Fruit fly (Drosophila melanogaster) whole organism, embryonic: ENCODE results near the gene CG10581.
A peak's percentile ranks its signal among the peaks of the same experiment; 100 is the strongest.

Source experiments
- Abd-B ChIP-seq: fragments of 200-800 bp; sonication (Bioruptor generic); optimal IDR thresholded peaks from 2 replicates; lab custom pipeline; 2018; ENCODE audit warnings: missing biosample characterization, mild to moderate bottlenecking, missing genetic modification characterization, moderate library complexity
- Atf3 ChIP-seq: fragments of 200-800 bp; sonication (Bioruptor generic); optimal IDR thresholded peaks from 3 replicates; lab custom pipeline; 2016; ENCODE audit warnings: missing biosample characterization, missing genetic modification characterization
- B-H1 ChIP-seq: fragments of 200-800 bp; sonication (Bioruptor generic); IDR thresholded peaks from 3 replicates; pipeline ENCODE4 v1.3.6; 2022; ENCODE audit warnings: missing biosample characterization, missing genetic modification characterization
- Bgb ChIP-seq: fragments of 200-800 bp; sonication (Bioruptor generic); IDR thresholded peaks from 2 replicates; pipeline ENCODE4 v1.3.6; 2022; ENCODE audit warnings: missing biosample characterization, missing genetic modification characterization; ENCODE audit not compliant: partially characterized antibody
- CG10274 ChIP-seq: fragments of 200-800 bp; sonication (Bioruptor generic); optimal IDR thresholded peaks from 3 replicates; lab custom pipeline; 2017; ENCODE audit warnings: missing biosample characterization, mild to moderate bottlenecking, missing genetic modification characterization
- CG10462 ChIP-seq: fragments of 200-800 bp; sonication (Bioruptor generic); optimal IDR thresholded peaks from 2 replicates; lab custom pipeline; 2016; ENCODE audit warnings: missing biosample characterization, missing genetic modification characterization
- CG10543 ChIP-seq: fragments of 200-800 bp; sonication (Bioruptor generic); optimal IDR thresholded peaks from 3 replicates; lab custom pipeline; 2017; ENCODE audit warnings: missing biosample characterization, mild to moderate bottlenecking, missing genetic modification characterization, moderate library complexity
- CG11085 ChIP-seq: fragments of 200-800 bp; sonication (Bioruptor generic); IDR thresholded peaks from 2 replicates; pipeline ENCODE4 v1.3.6; 2022; ENCODE audit warnings: missing biosample characterization, missing genetic modification characterization
- CG11398 ChIP-seq: fragments of 200-800 bp; sonication (Bioruptor generic); optimal IDR thresholded peaks from 2 replicates; lab custom pipeline; 2016; ENCODE audit warnings: missing biosample characterization, missing genetic modification characterization
- CG12155 ChIP-seq: fragments of 200-800 bp; sonication (Bioruptor generic); optimal IDR thresholded peaks from 3 replicates; lab custom pipeline; 2016; ENCODE audit warnings: missing biosample characterization, missing genetic modification characterization
- CG15479 ChIP-seq: fragments of 200-800 bp; sonication (Bioruptor generic); optimal IDR thresholded peaks from 3 replicates; lab custom pipeline; 2019; ENCODE audit warnings: missing biosample characterization, mild to moderate bottlenecking, missing genetic modification characterization, moderate library complexity
- CG17612 ChIP-seq: fragments of 200-800 bp; sonication (Bioruptor generic); IDR thresholded peaks from 2 replicates; pipeline ENCODE4 v1.3.6; 2022; ENCODE audit warnings: missing biosample characterization, missing genetic modification characterization
- CG18476 ChIP-seq: fragments of 200-800 bp; sonication (Bioruptor generic); optimal IDR thresholded peaks from 2 replicates; lab custom pipeline; 2016; ENCODE audit warnings: missing biosample characterization, mild to moderate bottlenecking, missing genetic modification characterization
- CG2712 ChIP-seq: fragments of 200-800 bp; optimal IDR thresholded peaks from 3 replicates; lab custom pipeline; 2019; ENCODE audit warnings: missing biosample characterization, mild to moderate bottlenecking, missing genetic modification characterization, moderate library complexity
- CG2889 ChIP-seq: fragments of 200-800 bp; sonication (Bioruptor generic); IDR thresholded peaks from 3 replicates; pipeline ENCODE4 v1.3.6; 2022; ENCODE audit warnings: missing biosample characterization, missing genetic modification characterization
- CG30431 ChIP-seq: fragments of 200-800 bp; sonication (Bioruptor generic); optimal IDR thresholded peaks from 2 replicates; lab custom pipeline; 2017; ENCODE audit warnings: missing biosample characterization, missing genetic modification characterization
- CG3163 ChIP-seq: fragments of 200-800 bp; sonication (Bioruptor generic); optimal IDR thresholded peaks from 3 replicates; lab custom pipeline; 2016; ENCODE audit warnings: missing biosample characterization, missing genetic modification characterization
- CG3838 ChIP-seq: fragments of 200-800 bp; sonication (Bioruptor generic); optimal IDR thresholded peaks from 3 replicates; lab custom pipeline; 2016; ENCODE audit warnings: missing biosample characterization, missing genetic modification characterization
- CG3847 ChIP-seq: fragments of 200-800 bp; sonication (Bioruptor generic); IDR thresholded peaks from 2 replicates; pipeline ENCODE4 v1.3.6; 2022; ENCODE audit warnings: missing biosample characterization, missing genetic modification characterization
- CG4360 ChIP-seq: fragments of 200-800 bp; sonication (Bioruptor generic); IDR thresholded peaks from 2 replicates; pipeline ENCODE4 v1.3.6; 2022; ENCODE audit warnings: missing biosample characterization, missing genetic modification characterization
- CG7928 ChIP-seq: fragments of 200-800 bp; sonication (Bioruptor generic); optimal IDR thresholded peaks from 2 replicates; lab custom pipeline; 2017; ENCODE audit warnings: missing biosample characterization, mild to moderate bottlenecking, missing genetic modification characterization
- Chrac-16 ChIP-seq: fragments of 200-800 bp; sonication (Bioruptor generic); optimal IDR thresholded peaks from 3 replicates; lab custom pipeline; 2016; ENCODE audit warnings: missing biosample characterization, missing genetic modification characterization
- Dp ChIP-seq: fragments of 200-800 bp; sonication (Bioruptor generic); optimal IDR thresholded peaks from 2 replicates; lab custom pipeline; 2018; ENCODE audit warnings: missing biosample characterization, mild to moderate bottlenecking, missing genetic modification characterization, moderate library complexity
- Fer2 ChIP-seq: fragments of 200-800 bp; sonication (Bioruptor generic); optimal IDR thresholded peaks from 2 replicates; lab custom pipeline; 2018; ENCODE audit warnings: missing biosample characterization, mild to moderate bottlenecking, missing genetic modification characterization, moderate library complexity
- Gug ChIP-seq: fragments of 200-800 bp; sonication (Bioruptor generic); IDR thresholded peaks from 4 replicates; pipeline ENCODE4 v1.3.6; 2022; ENCODE audit warnings: missing biosample characterization, missing genetic modification characterization
- HLH3B ChIP-seq: fragments of 200-800 bp; sonication (Bioruptor generic); IDR thresholded peaks from 2 replicates; pipeline ENCODE4 v1.3.6; 2022; ENCODE audit warnings: missing biosample characterization, missing genetic modification characterization
- Mrtf ChIP-seq: fragments of 200-800 bp; sonication (Bioruptor generic); IDR thresholded peaks from 3 replicates; pipeline ENCODE4 v1.3.6; 2022; ENCODE audit warnings: missing biosample characterization, missing genetic modification characterization
- NC2β ChIP-seq: fragments of 200-800 bp; sonication (Bioruptor generic); optimal IDR thresholded peaks from 2 replicates; lab custom pipeline; 2016; ENCODE audit warnings: missing biosample characterization, missing genetic modification characterization
- Nf-YA ChIP-seq: fragments of 200-800 bp; sonication (Bioruptor generic); IDR thresholded peaks from 2 replicates; pipeline ENCODE4 v1.3.6; 2022; ENCODE audit warnings: missing biosample characterization, missing genetic modification characterization
- az2 ChIP-seq: fragments of 200-800 bp; sonication (Bioruptor generic); optimal IDR thresholded peaks from 3 replicates; lab custom pipeline; 2016; ENCODE audit warnings: missing biosample characterization, missing genetic modification characterization
- bsh ChIP-seq, 2 experiments: fragments of 200-800 bp; sonication (Bioruptor generic); optimal IDR thresholded peaks; 2 replicates each; lab custom pipeline; 2017 to 2018; ENCODE audit warnings: mild to moderate bottlenecking in 2 of 2, missing biosample characterization in 2 of 2, missing genetic modification characterization in 2 of 2, moderate library complexity in 1 of 2
- btn ChIP-seq: fragments of 200-800 bp; sonication (Bioruptor generic); optimal IDR thresholded peaks from 2 replicates; lab custom pipeline; 2016; ENCODE audit warnings: missing biosample characterization, missing genetic modification characterization
- chif ChIP-seq, 2 experiments: fragments of 200-800 bp; sonication (Bioruptor generic); optimal IDR thresholded peaks; 3 replicates each; lab custom pipeline; 2016; ENCODE audit warnings: missing biosample characterization in 2 of 2, missing genetic modification characterization in 2 of 2
- corto ChIP-seq: fragments of 200-800 bp; sonication (Bioruptor generic); optimal IDR thresholded peaks from 2 replicates; lab custom pipeline; 2016; ENCODE audit warnings: missing biosample characterization, mild to moderate bottlenecking, missing genetic modification characterization, moderate library complexity
- crol ChIP-seq: fragments of 200-800 bp; sonication (Bioruptor generic); IDR thresholded peaks from 2 replicates; pipeline ENCODE4 v1.3.6; 2022; ENCODE audit warnings: missing biosample characterization, missing genetic modification characterization
- disco-r ChIP-seq: fragments of 200-800 bp; sonication (Bioruptor generic); optimal IDR thresholded peaks from 2 replicates; lab custom pipeline; 2016; ENCODE audit warnings: missing biosample characterization, missing genetic modification characterization
- gce ChIP-seq: fragments of 200-800 bp; sonication (Bioruptor generic); IDR thresholded peaks from 3 replicates; pipeline ENCODE4 v1.3.6; 2022; ENCODE audit warnings: missing biosample characterization, missing genetic modification characterization
- grn ChIP-seq: fragments of 200-800 bp; sonication (Bioruptor generic); optimal IDR thresholded peaks from 3 replicates; lab custom pipeline; 2017; ENCODE audit warnings: missing biosample characterization, missing genetic modification characterization
- kni ChIP-seq: fragments of 200-800 bp; sonication (Bioruptor generic); optimal IDR thresholded peaks from 3 replicates; lab custom pipeline; 2017; ENCODE audit warnings: mild to moderate bottlenecking, missing biosample characterization, missing genetic modification reagents, missing genetic modification characterization
- lov ChIP-seq, 2 experiments: fragments of 200-800 bp in 1 of 2; fragments of >200 bp in 1 of 2; sonication (Bioruptor generic) in 1 of 2; IDR thresholded peaks in 1 of 2; optimal IDR thresholded peaks in 1 of 2; 2 replicates in 1 of 2; 3 replicates in 1 of 2; pipeline versions ENCODE4 v1.3.6 to Lab custom; 2017 to 2022; ENCODE audit warnings: missing biosample characterization in 1 of 2, missing genetic modification characterization in 1 of 2
- prd ChIP-seq, 3 experiments: fragments of >200 bp in 2 of 3; fragments of 200-800 bp in 1 of 3; sonication (Bioruptor generic) in 1 of 3; optimal IDR thresholded peaks in 2 of 3; IDR thresholded peaks in 1 of 3; 2 replicates in 2 of 3; 3 replicates in 1 of 3; pipeline versions ENCODE4 v1.3.6 to Lab custom; 2017 to 2022; ENCODE audit warnings: missing biosample characterization in 1 of 3, missing genetic modification characterization in 1 of 3
- pros ChIP-seq: fragments of 200-800 bp; sonication (Bioruptor generic); optimal IDR thresholded peaks from 3 replicates; lab custom pipeline; 2019; ENCODE audit warnings: missing biosample characterization, mild to moderate bottlenecking, missing genetic modification characterization, moderate library complexity
- pum ChIP-seq: fragments of 200-800 bp; sonication (Bioruptor generic); optimal IDR thresholded peaks from 2 replicates; lab custom pipeline; 2016; ENCODE audit warnings: missing biosample characterization, missing genetic modification characterization
- tap ChIP-seq: fragments of 200-800 bp; optimal IDR thresholded peaks from 3 replicates; lab custom pipeline; 2019; ENCODE audit warnings: missing biosample characterization, mild to moderate bottlenecking, missing genetic modification characterization, moderate library complexity
- tna ChIP-seq: fragments of 200-800 bp; sonication (Bioruptor generic); IDR thresholded peaks from 2 replicates; pipeline ENCODE4 v1.3.6; 2022; ENCODE audit warnings: missing biosample characterization, missing genetic modification characterization; ENCODE audit not compliant: partially characterized antibody
- trh ChIP-seq: fragments of 200-800 bp; sonication (Bioruptor generic); optimal IDR thresholded peaks from 2 replicates; lab custom pipeline; 2016; ENCODE audit warnings: missing biosample characterization, missing genetic modification characterization
- usp ChIP-seq: fragments of >200 bp; optimal IDR thresholded peaks from 2 replicates; lab custom pipeline; 2017; ENCODE audit warnings: missing biosample characterization, missing genetic modification characterization
- vvl ChIP-seq: fragments of 200-800 bp; sonication (Bioruptor generic); IDR thresholded peaks from 2 replicates; pipeline ENCODE4 v1.3.6; 2022; ENCODE audit warnings: missing biosample characterization, missing genetic modification characterization
- zfh2 ChIP-seq: fragments of 200-800 bp; sonication (Bioruptor generic); optimal IDR thresholded peaks from 2 replicates; lab custom pipeline; 2016; ENCODE audit warnings: missing biosample characterization, missing genetic modification characterization

Gene CG10581

dm6 chr3L:21056792-21057567 is 23.0 kb upstream of the CG10581 start (continued):
- TF ChIP-seq bsh (GFP tag; optimal IDR thresholded peaks at IDR 0.05; lab: Kevin White, UChicago) (peak in 1 of 2 experiments; percentile 20), CG11085 (GFP tag; lab: Robert Waterston, UW) (no peak), CG10543 (peak; percentile 70), chif (GFP tag; optimal IDR thresholded peaks at IDR 0.05; lab: Kevin White, UChicago) (no peak), crol (GFP tag; lab: Robert Waterston, UW) (peak; percentile 83), CG10274 (no peak), corto (GFP tag; lab: Kevin White, UChicago) (no peak), lov (optimal IDR thresholded peaks at IDR 0.05; lab: Kevin White, UChicago) (no peak), lov (GFP tag; IDR thresholded peaks at IDR 0.05; lab: Robert Waterston, UW) (no peak), CG4360 (no peak), HLH3B (GFP tag; lab: Robert Waterston, UW) (peak; percentile 24; the same call in 1 of the 2 replicates), az2 (GFP tag; lab: Kevin White, UChicago) (peak; percentile 30), btn (GFP tag; lab: Kevin White, UChicago) (no peak), Nf-YA (GFP tag; lab: Robert Waterston, UW) (no peak), CG7928 (GFP tag; lab: Kevin White, UChicago) (no peak), vvl (GFP tag; lab: Robert Waterston, UW) (0 out of 2 replicates have a peak, but pooled peaks have one; percentile 13), CG30431 (no peak), zfh2 (GFP tag; lab: Kevin White, UChicago) (peak; percentile 3), CG3847 (no peak), tap (no peak), pros (GFP tag; lab: Kevin White, UChicago) (peak; percentile 74), Fer2 (tag; lab: Kevin White, UChicago) (no peak), disco-r (GFP tag; lab: Kevin White, UChicago) (no peak), Gug (GFP tag; lab: Robert Waterston, UW) (0 out of 4 replicates have a peak, but pooled peaks have one; percentile 3), CG11398 (GFP tag; lab: Kevin White, UChicago) (peak; percentile 28), Atf3 (GFP tag; lab: Kevin White, UChicago) (no peak), CG12155 (GFP tag; lab: Kevin White, UChicago) (peak; percentile 8), kni (peak; percentile 50), prd (optimal IDR thresholded peaks at IDR 0.05; lab: Kevin White, UChicago) (no peak), prd (GFP tag; IDR thresholded peaks at IDR 0.05; lab: Robert Waterston, UW) (peak; percentile 27; the same call in 1 of the 3 replicates), CG3838 (no peak), Abd-B (GFP tag; lab: Kevin White, UChicago) (no peak), Chrac-16 (GFP tag; lab: Kevin White, UChicago) (peak; percentile 4), grn (GFP tag; lab: Kevin White, UChicago) (no peak), Dp (GFP tag; lab: Kevin White, UChicago) (no peak), usp (GFP tag; lab: Kevin White, UChicago) (no peak), CG10462 (no peak), CG2712 (tag; lab: Kevin White, UChicago) (no peak), tna (GFP tag; lab: Robert Waterston, UW) (no peak), CG17612 (GFP tag; lab: Robert Waterston, UW) (no peak), CG18476 (GFP tag; lab: Kevin White, UChicago) (no peak), CG3163 (no peak), Bgb (GFP tag; lab: Robert Waterston, UW) (no peak), CG15479 (GFP tag; lab: Kevin White, UChicago) (no peak), gce (GFP tag; lab: Robert Waterston, UW) (no peak), B-H1 (GFP tag; lab: Robert Waterston, UW) (no peak), pum (GFP tag; lab: Kevin White, UChicago) (peak; percentile 2), CG2889 (GFP tag; lab: Robert Waterston, UW) (no peak), trh (no peak), NC2β (no peak), Mrtf (GFP tag; lab: Robert Waterston, UW) (0 out of 3 replicates have a peak, but pooled peaks have one; percentile 4)
